Worm (Caenorhabditis elegans): ENCODE measurements around the gene clec-141.

DNA sequence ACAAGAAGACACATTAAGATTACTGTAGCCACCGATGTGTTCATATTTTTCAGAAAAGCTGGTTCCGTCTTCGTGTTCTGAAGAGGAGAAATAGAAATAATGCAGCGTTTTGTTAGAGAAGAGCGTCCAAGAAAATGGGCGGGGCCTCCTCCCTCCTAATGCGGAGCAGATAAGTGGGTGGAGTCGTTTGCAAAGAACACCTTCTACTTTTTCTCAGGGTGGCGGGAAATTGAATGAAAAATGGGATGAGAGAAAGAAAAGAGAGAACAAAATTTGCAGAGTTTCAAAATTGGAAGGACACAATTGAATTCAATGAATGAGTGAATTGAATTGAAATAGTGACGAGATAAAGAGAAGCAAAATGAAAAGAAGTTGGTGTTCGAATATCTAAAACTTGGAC lies 41.8 kb downstream of the clec-141 start, which contains the start of gene F09E5.16:
- TF ChIP-seq ceh-39 (tag; optimal IDR thresholded peaks at IDR 0.05), result no peak
- no peak for TF ChIP-seq mab-5 (tag; optimal IDR thresholded peaks at IDR 0.05)
- TF ChIP-seq mls-2 (tag; optimal IDR thresholded peaks at IDR 0.05), result no peak
- TF ChIP-seq nhr-76 (tag; optimal IDR thresholded peaks at IDR 0.05), result no peak
- no peak for TF ChIP-seq unc-62 (GFP tag; optimal IDR thresholded peaks at IDR 0.05)
- TF ChIP-seq mep-1 (tag; optimal IDR thresholded peaks at IDR 0.05), result no peak
- TF ChIP-seq elt-1 (tag; optimal IDR thresholded peaks at IDR 0.05; ENCODE audit: borderline replicate concordance, insufficient read depth), result no peak
- no peak for TF ChIP-seq zip-8 (tag; optimal IDR thresholded peaks at IDR 0.05)
- TF ChIP-seq snpc-4 (tag; optimal IDR thresholded peaks at IDR 0.05), result no peak
- TF ChIP-seq tbx-8 (GFP tag; optimal IDR thresholded peaks at IDR 0.05), result no peak
